Fruit fly (Drosophila melanogaster) whole organism, prepupa: ENCODE data around the gene Smu1.

Experiments used
- CG10631 ChIP-seq: fragments of 200-800 bp; sonication (Bioruptor generic); optimal IDR thresholded peaks from 2 replicates; lab custom pipeline; 2016; ENCODE audit warnings: missing biosample characterization, missing genetic modification characterization
- CG10669 ChIP-seq: fragments of 200-800 bp; sonication (Bioruptor generic); optimal IDR thresholded peaks from 3 replicates; lab custom pipeline; 2018; ENCODE audit warnings: missing biosample characterization, mild to moderate bottlenecking, missing genetic modification characterization, moderate library complexity
- CG11294 ChIP-seq: fragments of 200-800 bp; sonication (Bioruptor generic); IDR thresholded peaks from 2 replicates; pipeline ENCODE4 v1.3.6; 2022; ENCODE audit warnings: missing biosample characterization, missing genetic modification characterization
- CG11762 ChIP-seq: fragments of 200-800 bp; sonication (Bioruptor generic); optimal IDR thresholded peaks from 3 replicates; lab custom pipeline; 2016; ENCODE audit warnings: missing biosample characterization, missing genetic modification characterization; ENCODE audit not compliant: insufficient read depth
- CG11902 ChIP-seq: fragments of 200-800 bp; sonication (Bioruptor generic); optimal IDR thresholded peaks from 3 replicates; lab custom pipeline; 2016; ENCODE audit warnings: missing biosample characterization, missing genetic modification characterization
- CG15336 ChIP-seq: fragments of 200-800 bp; sonication (Bioruptor generic); IDR thresholded peaks from 2 replicates; pipeline ENCODE4 v1.3.6; 2022; ENCODE audit warnings: missing biosample characterization, missing genetic modification characterization
- CG1621 ChIP-seq: fragments of 200-800 bp; sonication (Bioruptor generic); optimal IDR thresholded peaks from 3 replicates; lab custom pipeline; 2018; ENCODE audit warnings: missing biosample characterization, mild to moderate bottlenecking, missing genetic modification characterization
- CG32006 ChIP-seq: fragments of 200-800 bp; sonication (Bioruptor generic); optimal IDR thresholded peaks from 3 replicates; lab custom pipeline; 2017; ENCODE audit warnings: missing biosample characterization, mild to moderate bottlenecking, missing genetic modification characterization
- CG3919 ChIP-seq: fragments of 200-800 bp; sonication (Bioruptor generic); optimal IDR thresholded peaks from 3 replicates; lab custom pipeline; 2016; ENCODE audit warnings: missing biosample characterization, missing genetic modification characterization
- CG6163 ChIP-seq: fragments of 200-800 bp; sonication (Bioruptor generic); IDR thresholded peaks from 3 replicates; pipeline ENCODE4 v1.3.6; 2022; ENCODE audit warnings: missing biosample characterization, missing genetic modification characterization
- CG6276 ChIP-seq: fragments of 200-800 bp; sonication (Bioruptor generic); optimal IDR thresholded peaks from 2 replicates; lab custom pipeline; 2017; ENCODE audit warnings: missing biosample characterization, mild to moderate bottlenecking, missing genetic modification characterization
- CG6808 ChIP-seq: fragments of 200-800 bp; sonication (Bioruptor generic); optimal IDR thresholded peaks from 3 replicates; lab custom pipeline; 2017; ENCODE audit warnings: missing biosample characterization, missing genetic modification characterization, mild to moderate bottlenecking, moderate library complexity, missing genetic modification reagents
- CG6854 ChIP-seq: fragments of 200-800 bp; sonication (Bioruptor generic); optimal IDR thresholded peaks from 2 replicates; lab custom pipeline; 2017; ENCODE audit warnings: missing biosample characterization, mild to moderate bottlenecking, missing genetic modification characterization
- CG8119 ChIP-seq: fragments of 200-800 bp; sonication (Bioruptor generic); IDR thresholded peaks from 3 replicates; pipeline ENCODE4 v1.3.6; 2022; ENCODE audit warnings: missing biosample characterization, missing genetic modification characterization
- CG8319 ChIP-seq: fragments of 200-800 bp; sonication (Bioruptor generic); optimal IDR thresholded peaks from 3 replicates; lab custom pipeline; 2016; ENCODE audit warnings: missing biosample characterization, missing genetic modification characterization
- CG8632 ChIP-seq: fragments of 200-800 bp; sonication (Bioruptor generic); optimal IDR thresholded peaks from 3 replicates; lab custom pipeline; 2016; ENCODE audit warnings: missing biosample characterization, missing genetic modification characterization
- CG9139 ChIP-seq: fragments of 200-800 bp; sonication (Bioruptor generic); optimal IDR thresholded peaks from 3 replicates; lab custom pipeline; 2017; ENCODE audit warnings: missing biosample characterization, mild to moderate bottlenecking, missing genetic modification characterization
- Eip78C ChIP-seq: fragments of 200-800 bp; sonication (Bioruptor generic); peaks from one replicate; lab custom pipeline; 2016; ENCODE audit warnings: missing biosample characterization, missing genetic modification characterization
- Ets96B ChIP-seq: fragments of 200-800 bp; optimal IDR thresholded peaks from 2 replicates; lab custom pipeline; 2019; ENCODE audit warnings: missing biosample characterization, mild to moderate bottlenecking, missing genetic modification characterization, moderate library complexity
- Gug ChIP-seq: fragments of 200-800 bp; sonication (Bioruptor generic); IDR thresholded peaks from 2 replicates; pipeline ENCODE4 v1.3.6; 2022; ENCODE audit warnings: missing biosample characterization, missing genetic modification characterization
- Hr4 ChIP-seq: fragments of 200-800 bp; sonication (Bioruptor generic); optimal IDR thresholded peaks from 3 replicates; lab custom pipeline; 2016; ENCODE audit warnings: missing biosample characterization, missing genetic modification characterization
- Met ChIP-seq: fragments of 200-800 bp; sonication (Bioruptor generic); optimal IDR thresholded peaks from 3 replicates; lab custom pipeline; 2016; ENCODE audit warnings: missing biosample characterization, missing genetic modification characterization
- OdsH ChIP-seq: fragments of 200-800 bp; sonication (Bioruptor generic); optimal IDR thresholded peaks from 3 replicates; lab custom pipeline; 2016; ENCODE audit warnings: missing biosample characterization, missing genetic modification characterization
- Smox ChIP-seq: fragments of 200-800 bp; sonication (Bioruptor generic); optimal IDR thresholded peaks from 3 replicates; lab custom pipeline; 2016; ENCODE audit warnings: missing biosample characterization, missing genetic modification characterization
- Sox15 ChIP-seq: fragments of 200-800 bp; sonication (Bioruptor generic); optimal IDR thresholded peaks from 3 replicates; lab custom pipeline; 2016; ENCODE audit warnings: missing biosample characterization, missing genetic modification characterization
- achi ChIP-seq: fragments of 200-800 bp; sonication (Bioruptor generic); optimal IDR thresholded peaks from 3 replicates; lab custom pipeline; 2016; ENCODE audit warnings: missing biosample characterization, missing genetic modification characterization
- cyc ChIP-seq: fragments of 200-800 bp; sonication (Bioruptor generic); optimal IDR thresholded peaks from 3 replicates; lab custom pipeline; 2016; ENCODE audit warnings: missing biosample characterization, missing genetic modification characterization
- dac ChIP-seq: fragments of 200-800 bp; sonication (Bioruptor generic); optimal IDR thresholded peaks from 2 replicates; lab custom pipeline; 2017; ENCODE audit warnings: missing biosample characterization, mild to moderate bottlenecking, missing genetic modification characterization
- eg ChIP-seq: fragments of 200-800 bp; sonication (Bioruptor generic); IDR thresholded peaks from 3 replicates; pipeline ENCODE4 v1.3.6; 2022; ENCODE audit warnings: missing biosample characterization, missing genetic modification characterization
- esn ChIP-seq: fragments of 200-800 bp; sonication (Bioruptor generic); optimal IDR thresholded peaks from 2 replicates; lab custom pipeline; 2016; ENCODE audit warnings: missing biosample characterization, mild to moderate bottlenecking, missing genetic modification characterization, moderate library complexity
- fd85E ChIP-seq: fragments of 200-800 bp; sonication (Bioruptor generic); optimal IDR thresholded peaks from 3 replicates; lab custom pipeline; 2016; ENCODE audit warnings: missing biosample characterization, missing genetic modification characterization
- fkh ChIP-seq: fragments of 200-800 bp; sonication (Bioruptor generic); optimal IDR thresholded peaks from 3 replicates; lab custom pipeline; 2017; ENCODE audit warnings: missing biosample characterization, mild to moderate bottlenecking, missing genetic modification characterization, moderate library complexity
- net ChIP-seq: fragments of 200-800 bp; sonication (Bioruptor generic); optimal IDR thresholded peaks from 3 replicates; lab custom pipeline; 2016; ENCODE audit warnings: missing biosample characterization, missing genetic modification characterization
- pdm3 ChIP-seq: fragments of 200-800 bp; sonication (Bioruptor generic); optimal IDR thresholded peaks from 3 replicates; lab custom pipeline; 2016; ENCODE audit warnings: missing biosample characterization, missing genetic modification characterization
- ss ChIP-seq, 2 experiments: fragments of 200-800 bp; sonication (Bioruptor generic); optimal IDR thresholded peaks; 2 replicates in 1 of 2; 3 replicates in 1 of 2; lab custom pipeline; 2017 to 2018; ENCODE audit warnings: mild to moderate bottlenecking in 2 of 2, missing biosample characterization in 2 of 2, missing genetic modification characterization in 2 of 2, moderate library complexity in 1 of 2
- topi ChIP-seq: fragments of 200-800 bp; sonication (Bioruptor generic); optimal IDR thresholded peaks from 3 replicates; lab custom pipeline; 2016; ENCODE audit warnings: missing biosample characterization, missing genetic modification characterization

The Smu1 gene

dm6 chr3R:19017318-19018043 lies 36.4 kb upstream of the Smu1 start:
- TF ChIP-seq Eip78C (GFP tag; lab: Kevin White, UChicago), result peak; percentile 39
- no peak for TF ChIP-seq cyc
- TF ChIP-seq fd85E (GFP tag; lab: Kevin White, UChicago), result no peak
- no peak for TF ChIP-seq CG6808
- TF ChIP-seq ss (GFP tag; optimal IDR thresholded peaks at IDR 0.05; lab: Kevin White, UChicago), result peak in 1 of 2 experiments; percentile 11

dm6 chr3R:19015423-19015810 lies 34.3 kb upstream of the Smu1 start:
- no peak for TF ChIP-seq CG1621 (tag; lab: Kevin White, UChicago)
- TF ChIP-seq CG8319 (GFP tag; lab: Kevin White, UChicago), result no peak
- TF ChIP-seq fd85E (GFP tag; lab: Kevin White, UChicago), result no peak
- TF ChIP-seq CG11902 (GFP tag; lab: Kevin White, UChicago), result no peak
- TF ChIP-seq Gug (GFP tag; lab: Robert Waterston, UW), result no peak

dm6 chr3R:19014742-19015422 lies 33.8 kb upstream of the Smu1 start:
- 0 out of 2 replicates have a peak, but pooled peaks have one; percentile 18 for TF ChIP-seq CG11294
- TF ChIP-seq CG10631, result no peak
- no peak for TF ChIP-seq dac (GFP tag; lab: Kevin White, UChicago)
- peak; percentile 38 for TF ChIP-seq esn (GFP tag; lab: Kevin White, UChicago)
- TF ChIP-seq CG3919 (GFP tag; lab: Kevin White, UChicago), result peak; percentile 31
- no peak for TF ChIP-seq CG10669 (GFP tag; lab: Kevin White, UChicago)
- TF ChIP-seq Hr4, result peak; percentile 23
- TF ChIP-seq Ets96B (tag; lab: Kevin White, UChicago), result peak; percentile 11
- TF ChIP-seq pdm3 (GFP tag; lab: Kevin White, UChicago), result peak; percentile 7
- peak; percentile 7 for TF ChIP-seq Met (GFP tag; lab: Kevin White, UChicago)
- TF ChIP-seq CG8632, result peak; percentile 1
- peak; percentile 68; the same call in 1 of the 2 replicates for TF ChIP-seq CG15336 (GFP tag; lab: Robert Waterston, UW)
- TF ChIP-seq CG9139 (GFP tag; lab: Kevin White, UChicago), result no peak
- TF ChIP-seq Smox, result no peak
- TF ChIP-seq CG32006, result peak; percentile 49
- TF ChIP-seq net, result peak; percentile 28
- TF ChIP-seq OdsH (GFP tag; lab: Kevin White, UChicago), result peak; percentile 40
- no peak for TF ChIP-seq CG6854
- TF ChIP-seq fkh, result no peak
- TF ChIP-seq CG6163 (GFP tag; lab: Robert Waterston, UW), result peak; percentile 64
- peak; percentile 70; the same call in 2 of the 3 replicates for TF ChIP-seq eg (GFP tag; lab: Robert Waterston, UW)
- peak; percentile 35; the same call in 1 of the 3 replicates for TF ChIP-seq CG8119
- peak; percentile 78 for TF ChIP-seq Eip78C (GFP tag; lab: Kevin White, UChicago)
- peak; percentile 7 for TF ChIP-seq topi (GFP tag; lab: Kevin White, UChicago)
- TF ChIP-seq CG11762, result no peak
- TF ChIP-seq achi, result peak; percentile 33
- TF ChIP-seq Gug (GFP tag; lab: Robert Waterston, UW), result peak; percentile 67; the same call in 1 of the 2 replicates
- TF ChIP-seq ss (GFP tag; optimal IDR thresholded peaks at IDR 0.05; lab: Kevin White, UChicago), result no peak
- no peak for TF ChIP-seq Sox15 (GFP tag; lab: Kevin White, UChicago)
- TF ChIP-seq CG1621 (tag; lab: Kevin White, UChicago), result no peak

- TF ChIP-seq eg (GFP tag; lab: Robert Waterston, UW) (0 out of 3 replicates have a peak, but pooled peaks have one; percentile 11), dac (GFP tag; lab: Kevin White, UChicago) (no peak), CG6276 (GFP tag; lab: Kevin White, UChicago) (no peak), OdsH (GFP tag; lab: Kevin White, UChicago) (no peak), esn (GFP tag; lab: Kevin White, UChicago) (no peak)
- TF ChIP-seq, all 60 proteins: peak for 1
Measured at dm6 chr3R:19014027-19014426, 32.9 kb upstream of the Smu1 start.
